Worm (Caenorhabditis elegans) whole organism, young adult: ENCODE data around the gene lgc-15.
A peak's percentile ranks its signal among the peaks of the same experiment; 100 is the strongest.

Experiments used
- die-1 ChIP-seq: sonication (generic microtip); optimal IDR thresholded peaks from 2 replicates; lab custom pipeline; 2016; ENCODE audit warnings: missing genotype, mild to moderate bottlenecking, missing genetic modification characterization, missing compliant biosample characterization
- dpl-1 ChIP-seq: fragments of 150-350 bp; optimal IDR thresholded peaks from 2 replicates; lab custom pipeline; 2014; ENCODE audit warnings: missing biosample characterization, missing genetic modification reagents, missing genetic modification characterization
- lin-35 ChIP-seq, 3 experiments: fragments of 150-350 bp in 2 of 3; sonication (generic microtip) in 1 of 3; optimal IDR thresholded peaks; 2 replicates each; lab custom pipeline; 2014 to 2018; ENCODE audit warnings: missing biosample characterization in 3 of 3, missing genetic modification characterization in 3 of 3, missing genetic modification reagents in 3 of 3
- nfya-1 ChIP-seq: sonication (generic microtip); optimal IDR thresholded peaks from 2 replicates; lab custom pipeline; 2017; ENCODE audit warnings: antibody characterized with exemption, missing compliant biosample characterization, missing genetic modification characterization, borderline replicate concordance; ENCODE audit not compliant: insufficient read depth
- unc-62 ChIP-seq: fragments of 150-350 bp; optimal IDR thresholded peaks from 2 replicates; lab custom pipeline; 2014; ENCODE audit warnings: missing biosample characterization, missing genetic modification reagents, missing genetic modification characterization

ce11 chrX:12104630-12105029 is 9.5 kb upstream of the lgc-15 start, which contains the start of gene col-181:
- no peak for TF ChIP-seq unc-62 (GFP tag; lab: Kevin White, UChicago)
- peak; percentile 8 for TF ChIP-seq die-1
- no peak for TF ChIP-seq lin-35 (GFP tag; optimal IDR thresholded peaks at IDR 0.05; lab: Kevin White, UChicago)
- no peak for TF ChIP-seq nfya-1 (tag; lab: Kevin White, UChicago)
- TF ChIP-seq dpl-1 (GFP tag; lab: Kevin White, UChicago): no peak
